Fruit fly (Drosophila melanogaster) whole organism, embryonic: ENCODE data around the gene barr.

Source experiments
- Adf1 ChIP-seq: fragments of 200-800 bp; sonication (Bioruptor generic); IDR thresholded peaks from 2 replicates; pipeline ENCODE4 v1.3.6; 2022; ENCODE audit warnings: missing biosample characterization, missing genetic modification characterization
- Antp ChIP-seq: fragments of 200-800 bp; sonication (Bioruptor generic); optimal IDR thresholded peaks from 3 replicates; lab custom pipeline; 2016; ENCODE audit warnings: missing biosample characterization, missing genetic modification characterization
- BEAF-32 ChIP-seq: fragments of 200-800 bp; sonication (Bioruptor generic); optimal IDR thresholded peaks from 3 replicates; lab custom pipeline; 2017; ENCODE audit warnings: missing biosample characterization, missing genetic modification characterization, mild to moderate bottlenecking, moderate library complexity, missing genetic modification reagents
- Bdp1 ChIP-seq: fragments of 200-800 bp; sonication (Bioruptor generic); optimal IDR thresholded peaks from 3 replicates; lab custom pipeline; 2016; ENCODE audit warnings: missing biosample characterization, missing genetic modification characterization
- CG10654 ChIP-seq: fragments of 200-800 bp; sonication (Bioruptor generic); optimal IDR thresholded peaks from 2 replicates; lab custom pipeline; 2016; ENCODE audit warnings: missing biosample characterization, missing genetic modification characterization
- CG10959 ChIP-seq: fragments of 200-800 bp; sonication (Bioruptor generic); IDR thresholded peaks from 2 replicates; pipeline ENCODE4 v1.3.6; 2022; ENCODE audit warnings: missing biosample characterization, missing genetic modification characterization
- CG11456 ChIP-seq: fragments of 200-800 bp; sonication (Bioruptor generic); IDR thresholded peaks from 3 replicates; pipeline ENCODE4 v1.3.6; 2022; ENCODE audit warnings: missing biosample characterization, missing genetic modification characterization
- CG11696 ChIP-seq: fragments of 200-800 bp; sonication (Bioruptor generic); IDR thresholded peaks from 2 replicates; pipeline ENCODE4 v1.3.6; 2022; ENCODE audit warnings: missing biosample characterization, missing genetic modification characterization
- CG12155 ChIP-seq: fragments of 200-800 bp; sonication (Bioruptor generic); optimal IDR thresholded peaks from 3 replicates; lab custom pipeline; 2016; ENCODE audit warnings: missing biosample characterization, missing genetic modification characterization
- CG12219 ChIP-seq: fragments of 200-800 bp; sonication (Bioruptor generic); optimal IDR thresholded peaks from 3 replicates; lab custom pipeline; 2018; ENCODE audit warnings: missing biosample characterization, mild to moderate bottlenecking, missing genetic modification characterization
- CG12942 ChIP-seq: fragments of 200-800 bp; sonication (Bioruptor generic); optimal IDR thresholded peaks from 3 replicates; lab custom pipeline; 2016; ENCODE audit warnings: missing biosample characterization, missing genetic modification characterization
- CG13424 ChIP-seq: fragments of 200-800 bp; sonication (Bioruptor generic); optimal IDR thresholded peaks from 2 replicates; lab custom pipeline; 2019; ENCODE audit warnings: missing biosample characterization, mild to moderate bottlenecking, missing genetic modification characterization, moderate library complexity
- CG17568 ChIP-seq: fragments of 200-800 bp; sonication (Bioruptor generic); optimal IDR thresholded peaks from 2 replicates; lab custom pipeline; 2018; ENCODE audit warnings: missing biosample characterization, mild to moderate bottlenecking, missing genetic modification characterization, moderate library complexity
- CG2129 ChIP-seq: fragments of 200-800 bp; sonication (Bioruptor generic); IDR thresholded peaks from 2 replicates; pipeline ENCODE4 v1.3.6; 2022; ENCODE audit warnings: missing biosample characterization, missing genetic modification characterization; ENCODE audit not compliant: partially characterized antibody
- CG2678 ChIP-seq: fragments of 200-800 bp; sonication (Bioruptor generic); optimal IDR thresholded peaks from 3 replicates; lab custom pipeline; 2019; ENCODE audit warnings: missing biosample characterization, mild to moderate bottlenecking, missing genetic modification characterization, moderate library complexity
- CG30403 ChIP-seq: fragments of 200-800 bp; sonication (Bioruptor generic); optimal IDR thresholded peaks from 3 replicates; lab custom pipeline; 2016; ENCODE audit warnings: missing biosample characterization, missing genetic modification characterization
- CG6654 ChIP-seq: fragments of 200-800 bp; sonication (Bioruptor generic); optimal IDR thresholded peaks from 2 replicates; lab custom pipeline; 2017; ENCODE audit warnings: missing biosample characterization, mild to moderate bottlenecking, missing genetic modification characterization
- D19A ChIP-seq: fragments of 200-800 bp; optimal IDR thresholded peaks from 3 replicates; lab custom pipeline; 2019; ENCODE audit warnings: missing biosample characterization, mild to moderate bottlenecking, missing genetic modification characterization, moderate library complexity
- HHEX ChIP-seq: fragments of 200-800 bp; sonication (Bioruptor generic); optimal IDR thresholded peaks from 3 replicates; lab custom pipeline; 2017; ENCODE audit warnings: missing biosample characterization, mild to moderate bottlenecking, missing genetic modification characterization, missing genetic modification reagents
- NC2β ChIP-seq: fragments of 200-800 bp; sonication (Bioruptor generic); optimal IDR thresholded peaks from 2 replicates; lab custom pipeline; 2016; ENCODE audit warnings: missing biosample characterization, missing genetic modification characterization
- NFAT ChIP-seq: fragments of 200-800 bp; sonication (Bioruptor generic); IDR thresholded peaks from 2 replicates; pipeline ENCODE4 v1.3.6; 2022; ENCODE audit warnings: missing biosample characterization, missing genetic modification characterization
- PHDP ChIP-seq: fragments of 200-800 bp; sonication (Bioruptor generic); optimal IDR thresholded peaks from 3 replicates; lab custom pipeline; 2018; ENCODE audit warnings: missing biosample characterization, mild to moderate bottlenecking, missing genetic modification characterization, moderate library complexity
- Sry-β ChIP-seq: fragments of 200-800 bp; sonication (Bioruptor generic); optimal IDR thresholded peaks from 2 replicates; lab custom pipeline; 2018; ENCODE audit warnings: missing biosample characterization, mild to moderate bottlenecking, missing genetic modification characterization, moderate library complexity
- Trl ChIP-seq, 3 experiments: fragments of >200 bp in 2 of 3; fragments of 200-800 bp in 1 of 3; sonication (Bioruptor generic) in 1 of 3; optimal IDR thresholded peaks; 2 replicates in 1 of 3; 3 replicates in 2 of 3; lab custom pipeline; 2016 to 2017; ENCODE audit warnings: missing biosample characterization in 1 of 3, missing genetic modification characterization in 1 of 3
- YL-1 ChIP-seq: fragments of 200-800 bp; sonication (Bioruptor generic); optimal IDR thresholded peaks from 3 replicates; lab custom pipeline; 2017; ENCODE audit warnings: missing biosample characterization, mild to moderate bottlenecking, missing genetic modification characterization
- ap ChIP-seq: fragments of 200-800 bp; sonication (Bioruptor generic); IDR thresholded peaks from 2 replicates; pipeline ENCODE4 v1.3.6; 2022; ENCODE audit warnings: missing biosample characterization, missing genetic modification characterization
- chinmo ChIP-seq: fragments of 200-800 bp; sonication (Bioruptor generic); IDR thresholded peaks from 4 replicates; pipeline ENCODE4 v1.3.6; 2022; ENCODE audit warnings: missing biosample characterization, missing genetic modification characterization; ENCODE audit not compliant: partially characterized antibody
- danr ChIP-seq: fragments of 200-800 bp; sonication (Bioruptor generic); IDR thresholded peaks from 2 replicates; pipeline ENCODE4 v1.3.6; 2022; ENCODE audit warnings: missing biosample characterization, missing genetic modification characterization
- eyg ChIP-seq: fragments of 200-800 bp; sonication (Bioruptor generic); optimal IDR thresholded peaks from 3 replicates; lab custom pipeline; 2016; ENCODE audit warnings: missing biosample characterization, missing genetic modification characterization
- fd102C ChIP-seq: fragments of 200-800 bp; sonication (Bioruptor generic); optimal IDR thresholded peaks from 2 replicates; lab custom pipeline; 2018; ENCODE audit warnings: missing biosample characterization, mild to moderate bottlenecking, missing genetic modification characterization, moderate library complexity
- gem ChIP-seq: fragments of 200-800 bp; sonication (Bioruptor generic); optimal IDR thresholded peaks from 2 replicates; lab custom pipeline; 2019; ENCODE audit warnings: missing biosample characterization, mild to moderate bottlenecking, missing genetic modification characterization, moderate library complexity
- gro ChIP-seq: fragments of 200-800 bp; sonication (Bioruptor generic); optimal IDR thresholded peaks from 2 replicates; lab custom pipeline; 2016; ENCODE audit warnings: missing biosample characterization, missing genetic modification characterization
- gsb-n ChIP-seq: fragments of 200-800 bp; sonication (Bioruptor generic); optimal IDR thresholded peaks from 3 replicates; lab custom pipeline; 2018; ENCODE audit warnings: missing biosample characterization, mild to moderate bottlenecking, missing genetic modification characterization
- hb ChIP-seq: fragments of 200-800 bp; sonication (Bioruptor generic); IDR thresholded peaks from 3 replicates; pipeline ENCODE4 v1.3.6; 2022; ENCODE audit warnings: missing biosample characterization, missing genetic modification characterization; ENCODE audit not compliant: partially characterized antibody
- insv ChIP-seq, 2 experiments: fragments of 200-800 bp; sonication (Bioruptor generic); optimal IDR thresholded peaks; 3 replicates each; lab custom pipeline; 2016 to 2018; ENCODE audit warnings: missing biosample characterization in 2 of 2, missing genetic modification characterization in 2 of 2
- kah ChIP-seq: fragments of 200-800 bp; sonication (Bioruptor generic); optimal IDR thresholded peaks from 2 replicates; lab custom pipeline; 2018; ENCODE audit warnings: missing biosample characterization, mild to moderate bottlenecking, missing genetic modification characterization
- lab ChIP-seq: fragments of 200-800 bp; sonication (Bioruptor generic); optimal IDR thresholded peaks from 3 replicates; lab custom pipeline; 2017; ENCODE audit warnings: missing biosample characterization, missing genetic modification characterization, mild to moderate bottlenecking, moderate library complexity, missing genetic modification reagents
- luna ChIP-seq: fragments of 200-800 bp; sonication (Bioruptor generic); optimal IDR thresholded peaks from 2 replicates; lab custom pipeline; 2016; ENCODE audit warnings: missing biosample characterization, missing genetic modification characterization
- pan ChIP-seq, 4 experiments: fragments of >200 bp in 3 of 4; fragments of 200-800 bp in 1 of 4; sonication (Bioruptor generic) in 1 of 4; optimal IDR thresholded peaks in 3 of 4; IDR thresholded peaks in 1 of 4; 2 replicates each; pipeline versions ENCODE4 v1.3.6 to Lab custom; 2017 to 2022; ENCODE audit warnings: missing biosample characterization in 2 of 4, missing genetic modification characterization in 2 of 4, mixed read lengths in 1 of 4
- pb ChIP-seq: fragments of 200-800 bp; sonication (Bioruptor generic); optimal IDR thresholded peaks from 3 replicates; lab custom pipeline; 2016; ENCODE audit warnings: missing biosample characterization, missing genetic modification characterization
- phol ChIP-seq: fragments of 200-800 bp; sonication (Bioruptor generic); optimal IDR thresholded peaks from 3 replicates; lab custom pipeline; 2018; ENCODE audit warnings: missing biosample characterization, mild to moderate bottlenecking, missing genetic modification characterization, moderate library complexity
- repo ChIP-seq: fragments of 200-800 bp; sonication (Bioruptor generic); optimal IDR thresholded peaks from 2 replicates; lab custom pipeline; 2016; ENCODE audit warnings: missing biosample characterization, missing genetic modification characterization
- row ChIP-seq: fragments of 200-800 bp; sonication (Bioruptor generic); IDR thresholded peaks from 3 replicates; pipeline ENCODE4 v1.3.6; 2022; ENCODE audit warnings: missing biosample characterization, missing genetic modification characterization
- sens-2 ChIP-seq: fragments of 200-800 bp; sonication (Bioruptor generic); IDR thresholded peaks from 2 replicates; pipeline ENCODE4 v1.3.6; 2022; ENCODE audit warnings: missing biosample characterization, missing genetic modification characterization
- seq ChIP-seq: fragments of 200-800 bp; sonication (Bioruptor generic); IDR thresholded peaks from 2 replicates; pipeline ENCODE4 v1.3.6; 2022; ENCODE audit warnings: missing biosample characterization, missing genetic modification characterization
- sob ChIP-seq: fragments of 200-800 bp; sonication (Bioruptor generic); IDR thresholded peaks from 2 replicates; pipeline ENCODE4 v1.3.6; 2022; ENCODE audit warnings: missing biosample characterization, missing genetic modification characterization
- sr ChIP-seq: fragments of 200-800 bp; sonication (Bioruptor generic); IDR thresholded peaks from 3 replicates; pipeline ENCODE4 v1.3.6; 2022; ENCODE audit warnings: missing biosample characterization, missing genetic modification characterization
- tgo ChIP-seq: fragments of 200-800 bp; sonication (Bioruptor generic); IDR thresholded peaks from 3 replicates; pipeline ENCODE4 v1.3.6; 2022; ENCODE audit warnings: missing biosample characterization, missing genetic modification characterization

barr gene

DNA sequence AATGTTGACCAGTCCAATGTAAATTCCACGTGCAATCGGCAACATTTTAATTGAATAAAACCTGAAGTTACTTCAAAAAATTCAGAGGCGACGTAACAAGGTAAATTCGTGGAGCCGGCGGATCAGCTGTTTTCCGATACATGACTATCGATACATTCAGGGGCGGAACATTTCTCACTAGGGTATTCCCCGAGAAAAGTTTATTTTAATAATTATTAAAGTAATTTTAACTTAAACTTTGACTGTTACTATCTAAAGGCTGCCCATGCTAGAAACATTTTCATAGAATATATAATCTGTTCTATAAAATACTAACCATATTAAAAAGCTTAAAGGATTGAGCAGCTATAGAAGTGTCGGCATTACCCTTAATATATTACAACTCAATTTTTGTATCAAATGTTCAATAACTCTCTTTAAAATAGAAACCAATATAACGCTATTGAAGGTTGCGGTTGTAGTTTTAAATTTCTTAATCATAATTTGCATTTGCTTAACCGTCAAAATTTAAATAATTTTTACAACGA lies 36.0 kb upstream of the barr start, which contains the start of the genes mRpS18B and Kua (continued):
- TF ChIP-seq CG10654 (GFP tag; lab: Kevin White, UChicago) (no peak), Bdp1 (peak; percentile 1), HHEX (GFP tag; lab: Kevin White, UChicago) (peak; percentile 35), PHDP (tag; lab: Kevin White, UChicago) (peak; percentile 64), insv (GFP tag; optimal IDR thresholded peaks at IDR 0.05; lab: Kevin White, UChicago) (no peak), CG10959 (GFP tag; lab: Robert Waterston, UW) (no peak), row (GFP tag; lab: Robert Waterston, UW) (peak; percentile 86), Adf1 (GFP tag; lab: Robert Waterston, UW) (peak; percentile 12; the same call in 1 of the 2 replicates), sob (GFP tag; lab: Robert Waterston, UW) (peak; percentile 71), gem (tag; lab: Kevin White, UChicago) (peak; percentile 78), gsb-n (tag; lab: Kevin White, UChicago) (peak; percentile 2), sr (GFP tag; lab: Robert Waterston, UW) (no peak), kah (GFP tag; lab: Kevin White, UChicago) (peak; percentile 47), gro (GFP tag; lab: Kevin White, UChicago) (no peak), CG13424 (tag; lab: Kevin White, UChicago) (peak; percentile 65), CG12942 (GFP tag; lab: Kevin White, UChicago) (peak; percentile 59), CG12155 (GFP tag; lab: Kevin White, UChicago) (peak; percentile 31)

DNA sequence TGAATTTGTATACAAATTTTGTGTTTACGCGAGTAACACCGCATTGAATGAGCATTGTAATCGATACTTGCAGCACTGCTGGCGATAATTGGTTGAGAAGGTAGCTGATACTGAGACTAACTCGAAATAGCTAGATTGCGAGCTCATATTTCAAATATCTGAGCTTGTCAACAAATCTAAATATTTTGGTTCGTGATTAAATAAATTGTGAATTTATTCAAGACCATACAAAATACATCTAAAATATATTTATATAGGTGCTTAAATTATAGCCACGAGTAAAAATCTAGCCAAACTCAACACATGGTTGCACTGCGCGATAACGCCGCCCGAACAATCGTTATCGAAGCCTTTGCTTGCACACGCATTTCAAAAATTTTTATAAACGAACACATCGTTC lies 32.6 kb upstream of the barr start, which contains the start of the genes Taf13 and nesd:
TSS of gene Taf13 (minus strand) at position 56 of the 400 bp plus-strand sequence.
TSS of gene nesd (plus strand) at position 179 of the 400 bp plus-strand sequence.
- TF ChIP-seq CG2129 (GFP tag; lab: Robert Waterston, UW) (peak; percentile 58; the same call in 1 of the 2 replicates), eyg (no peak), pan (optimal IDR thresholded peaks at IDR 0.05; lab: Kevin White, UChicago) (no peak), pan (GFP tag; optimal IDR thresholded peaks at IDR 0.05 in 1 of 2, IDR thresholded peaks at IDR 0.05 in 1 of 2) (no peak), seq (GFP tag; lab: Robert Waterston, UW) (no peak), NC2β (no peak), kah (GFP tag; lab: Kevin White, UChicago) (no peak), Trl (optimal IDR thresholded peaks at IDR 0.05; lab: Kevin White, UChicago) (no peak), Trl (GFP tag; optimal IDR thresholded peaks at IDR 0.05; lab: Kevin White, UChicago) (peak; percentile 3), BEAF-32 (GFP tag; lab: Kevin White, UChicago) (peak; percentile 85), tgo (no peak), hb (GFP tag; lab: Robert Waterston, UW) (peak; percentile 55; the same call in 1 of the 3 replicates), Sry-β (peak; percentile 96), CG11456 (GFP tag; lab: Robert Waterston, UW) (no peak), CG12219 (GFP tag; lab: Kevin White, UChicago) (no peak), CG30403 (GFP tag; lab: Kevin White, UChicago) (peak; percentile 62), fd102C (no peak), CG11696 (GFP tag; lab: Robert Waterston, UW) (no peak), phol (tag; lab: Kevin White, UChicago) (peak; percentile 64), chinmo (GFP tag; lab: Robert Waterston, UW) (0 out of 4 replicates have a peak, but pooled peaks have one; percentile 35), Antp (GFP tag; lab: Kevin White, UChicago) (no peak), lab (GFP tag; lab: Kevin White, UChicago) (peak; percentile 20), luna (GFP tag; lab: Kevin White, UChicago) (no peak), danr (GFP tag; lab: Robert Waterston, UW) (no peak), YL-1 (peak; percentile 48), CG6654 (no peak), sens-2 (GFP tag; lab: Robert Waterston, UW) (no peak), repo (GFP tag; lab: Kevin White, UChicago) (no peak), D19A (tag; lab: Kevin White, UChicago) (no peak), CG17568 (GFP tag; lab: Kevin White, UChicago) (no peak), ap (GFP tag; lab: Robert Waterston, UW) (no peak), NFAT (GFP tag; lab: Robert Waterston, UW) (no peak), CG2678 (tag; lab: Kevin White, UChicago) (peak; percentile 43), pb (no peak)
